Fruit fly (Drosophila melanogaster): Measurements from ENCODE around the gene Svip.

dm6 chr3L:9391340-9391980 lies 32.7 kb downstream of the Svip start:
- TF ChIP-seq CG8319 (GFP tag; optimal IDR thresholded peaks at IDR 0.05) (no peak), Hr39 (GFP tag; optimal IDR thresholded peaks at IDR 0.05) (no peak), Gug (GFP tag; IDR thresholded peaks at IDR 0.05) (no peak)

Measured in whole organism, prepupa.